Fruit fly (Drosophila melanogaster) whole organism, wandering third instar larva: ENCODE results near the gene CG17816.
A peak's percentile ranks its signal among the peaks of the same experiment; 100 is the strongest.

Source experiments
- Abd-B ChIP-seq: fragments of >200 bp; optimal IDR thresholded peaks from 2 replicates; lab custom pipeline; 2017; ENCODE audit warnings: missing biosample characterization, missing genetic modification characterization
- CG9705 ChIP-seq: fragments of 200-800 bp; sonication (Bioruptor generic); optimal IDR thresholded peaks from 2 replicates; lab custom pipeline; 2018; ENCODE audit warnings: missing biosample characterization, mild to moderate bottlenecking, missing genetic modification characterization
- CrebA ChIP-seq: fragments of 200-800 bp; sonication (Bioruptor generic); optimal IDR thresholded peaks from 2 replicates; lab custom pipeline; 2016; ENCODE audit warnings: missing biosample characterization, mild to moderate bottlenecking, missing genetic modification characterization, borderline replicate concordance
- Dif ChIP-seq: fragments of 200-275, 200-300 bp; sonication (Bioruptor generic); optimal IDR thresholded peaks from 2 replicates; lab custom pipeline; 2018; ENCODE audit warnings: missing biosample characterization, missing genetic modification characterization; ENCODE audit not compliant: partially characterized antibody
- HLH106 ChIP-seq: fragments of 200-800 bp; optimal IDR thresholded peaks from 3 replicates; lab custom pipeline; 2019; ENCODE audit warnings: missing biosample characterization, mild to moderate bottlenecking, missing genetic modification characterization, moderate library complexity
- Mio ChIP-seq: sonication (Bioruptor generic); optimal IDR thresholded peaks from 2 replicates; lab custom pipeline; 2016; ENCODE audit warnings: missing biosample characterization, missing genetic modification characterization
- Myc ChIP-seq: fragments of >200 bp; optimal IDR thresholded peaks from 2 replicates; lab custom pipeline; 2017
- N ChIP-seq: fragments of >200 bp; optimal IDR thresholded peaks from 2 replicates; lab custom pipeline; 2018; ENCODE audit warnings: missing biosample characterization, missing external identifiers, missing genetic modification characterization
- fru ChIP-seq: fragments of 200-800 bp; sonication (Bioruptor generic); optimal IDR thresholded peaks from 3 replicates; lab custom pipeline; 2016; ENCODE audit warnings: missing biosample characterization, mild to moderate bottlenecking, missing genetic modification characterization
- jim ChIP-seq: fragments of 175-275, 200-325 bp; sonication (Bioruptor generic); optimal IDR thresholded peaks from 2 replicates; lab custom pipeline; 2016; ENCODE audit warnings: missing biosample characterization, mild to moderate bottlenecking, missing genetic modification characterization
- lola ChIP-seq: fragments of >200 bp; optimal IDR thresholded peaks from 2 replicates; lab custom pipeline; 2017; ENCODE audit warnings: missing biosample characterization, missing genetic modification characterization
- tai ChIP-seq: sonication (Bioruptor generic); optimal IDR thresholded peaks from 2 replicates; lab custom pipeline; 2016; ENCODE audit warnings: missing biosample characterization, missing genetic modification characterization
- usp ChIP-seq: fragments of >200 bp; optimal IDR thresholded peaks from 2 replicates; lab custom pipeline; 2017; ENCODE audit warnings: missing biosample characterization, missing genetic modification characterization

DNA sequence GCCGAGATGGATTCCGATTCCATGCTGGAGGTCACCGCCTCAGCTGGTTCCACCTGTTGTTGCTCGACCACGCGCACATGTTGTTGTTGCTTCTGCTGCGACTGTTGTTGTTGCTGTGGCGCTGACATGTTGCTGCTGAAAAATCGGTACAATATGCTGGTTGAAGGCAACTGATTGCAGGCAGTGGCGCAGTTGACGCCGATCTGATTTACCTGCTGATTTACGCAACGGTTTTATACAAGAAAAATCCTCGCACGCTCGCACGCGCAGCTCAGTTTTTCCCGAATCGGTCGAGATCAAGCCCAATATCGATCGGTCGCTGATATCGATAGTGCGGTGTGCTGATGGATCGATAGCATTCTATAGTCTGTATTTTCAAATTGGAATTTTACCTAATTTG is 24.9 kb upstream of the CG17816 start, which contains the start of gene Prat:
- TF ChIP-seq Dif, result no peak
- TF ChIP-seq Abd-B, result no peak
- TF ChIP-seq CG9705 (GFP tag; lab: Kevin White, UChicago), result no peak
- TF ChIP-seq jim (GFP tag; lab: Kevin White, UChicago), result no peak
- no peak for TF ChIP-seq tai
- TF ChIP-seq N (GFP tag; lab: Kevin White, UChicago), result no peak
- TF ChIP-seq Myc (lab: Kevin White, UChicago), result peak; percentile 21
- TF ChIP-seq lola (GFP tag; lab: Kevin White, UChicago), result no peak
- no peak for TF ChIP-seq Mio (GFP tag; lab: Kevin White, UChicago)
- no peak for TF ChIP-seq fru (GFP tag; lab: Kevin White, UChicago)
- TF ChIP-seq CrebA, result no peak
- no peak for TF ChIP-seq HLH106 (tag; lab: Kevin White, UChicago)
- no peak for TF ChIP-seq usp
